Fruit fly (Drosophila melanogaster): ENCODE data around the gene CG3106.

Gene CG3106

DNA sequence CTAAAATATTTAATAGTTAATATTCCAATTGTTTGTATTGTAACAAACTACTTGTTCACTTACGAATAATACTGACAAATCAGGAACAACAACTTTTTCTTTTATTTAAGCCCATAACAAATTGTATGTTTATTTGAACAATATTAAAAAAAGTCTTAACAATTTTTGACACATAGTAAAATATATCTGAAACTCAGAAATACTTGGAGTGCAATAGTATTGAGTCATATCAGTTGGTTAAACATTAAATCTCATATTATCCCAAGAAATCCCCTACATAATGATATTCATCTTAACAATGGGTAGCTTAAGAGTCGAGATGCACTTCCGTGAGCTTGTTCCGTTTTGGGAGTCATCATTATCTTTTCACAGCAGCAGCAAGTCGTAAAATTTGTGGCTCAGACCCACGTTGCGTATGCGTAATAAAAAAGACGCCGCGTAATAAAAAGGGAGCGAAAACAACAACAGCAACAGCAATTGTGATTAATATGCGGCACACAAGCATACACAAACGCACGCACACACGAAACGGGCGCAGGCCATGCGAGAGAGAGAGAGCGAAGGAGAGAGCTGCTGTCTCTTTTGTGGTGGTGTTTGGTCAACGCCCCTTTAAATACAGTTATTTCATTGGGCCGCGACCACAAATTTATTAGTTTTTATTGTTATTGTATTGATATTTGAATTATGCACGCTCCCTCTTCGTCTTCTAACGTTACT is 29.8 kb upstream of the CG3106 start:
- TF ChIP-seq CG1832 (GFP tag; optimal IDR thresholded peaks at IDR 0.05): peak; percentile 82
- TF ChIP-seq maf-S (GFP tag; optimal IDR thresholded peaks at IDR 0.05): no peak
- no peak for TF ChIP-seq CG14860 (GFP tag; IDR thresholded peaks at IDR 0.05; ENCODE audit: partially characterized antibody)
- TF ChIP-seq CG9215 (GFP tag; IDR thresholded peaks at IDR 0.05): no peak
- no peak for TF ChIP-seq zfh2 (GFP tag; optimal IDR thresholded peaks at IDR 0.05)
- TF ChIP-seq luna (GFP tag; optimal IDR thresholded peaks at IDR 0.05): no peak
- TF ChIP-seq CoRest (tag; optimal IDR thresholded peaks at IDR 0.05): peak; percentile 28
- no peak for TF ChIP-seq Sin3A (optimal IDR thresholded peaks at IDR 0.05)
- TF ChIP-seq cg (GFP tag; optimal IDR thresholded peaks at IDR 0.05): peak; percentile 86
- no peak for TF ChIP-seq CG10654 (GFP tag; optimal IDR thresholded peaks at IDR 0.05)
- no peak for TF ChIP-seq Elba2 (GFP tag; optimal IDR thresholded peaks at IDR 0.05)
- peak; percentile 15 for TF ChIP-seq CG14710 (tag; optimal IDR thresholded peaks at IDR 0.05)
- TF ChIP-seq Awh (GFP tag; IDR thresholded peaks at IDR 0.05): 0 out of 2 replicates have a peak, but pooled peaks have one; percentile 14
- peak; percentile 22 for TF ChIP-seq CG10979 (tag; optimal IDR thresholded peaks at IDR 0.05)
- TF ChIP-seq HmgD (GFP tag; optimal IDR thresholded peaks at IDR 0.05): no peak
- peak; percentile 53; the same call in 1 of the 3 replicates for TF ChIP-seq Opbp (GFP tag; IDR thresholded peaks at IDR 0.05; ENCODE audit: partially characterized antibody)
- no peak for TF ChIP-seq ara (GFP tag; IDR thresholded peaks at IDR 0.05)
- no peak for TF ChIP-seq cas (GFP tag; IDR thresholded peaks at IDR 0.05)
- no peak for TF ChIP-seq Myb (GFP tag; optimal IDR thresholded peaks at IDR 0.05)
- no peak for TF ChIP-seq caup (GFP tag; optimal IDR thresholded peaks at IDR 0.05; ENCODE audit: severe bottlenecking)
- no peak for TF ChIP-seq pita (GFP tag; optimal IDR thresholded peaks at IDR 0.05)
- no peak for TF ChIP-seq CG4854 (GFP tag; optimal IDR thresholded peaks at IDR 0.05)
- TF ChIP-seq HLH54F (GFP tag; optimal IDR thresholded peaks at IDR 0.05): no peak
- TF ChIP-seq Scr (GFP tag; IDR thresholded peaks at IDR 0.05; ENCODE audit: partially characterized antibody): 0 out of 2 replicates have a peak, but pooled peaks have one; percentile 9
- no peak for TF ChIP-seq CG18619 (GFP tag; optimal IDR thresholded peaks at IDR 0.05)
- TF ChIP-seq Nf-YA (GFP tag; IDR thresholded peaks at IDR 0.05): 0 out of 2 replicates have a peak, but pooled peaks have one; percentile 16
- peak; percentile 6 for TF ChIP-seq Oli (tag; optimal IDR thresholded peaks at IDR 0.05)
- no peak for TF ChIP-seq CG14014 (GFP tag; IDR thresholded peaks at IDR 0.05)
- TF ChIP-seq CkIIα-i1 (GFP tag; IDR thresholded peaks at IDR 0.05): no peak
- no peak for TF ChIP-seq ase (GFP tag; IDR thresholded peaks at IDR 0.05)
- no peak for TF ChIP-seq CG6272 (GFP tag; IDR thresholded peaks at IDR 0.05)
- no peak for TF ChIP-seq sug (tag; optimal IDR thresholded peaks at IDR 0.05)
- TF ChIP-seq CG8924 (tag; optimal IDR thresholded peaks at IDR 0.05): peak; percentile 61
- no peak for TF ChIP-seq sim (GFP tag; IDR thresholded peaks at IDR 0.05)
- peak; percentile 52 for TF ChIP-seq Abd-B (GFP tag; optimal IDR thresholded peaks at IDR 0.05)
- peak; percentile 75 for TF ChIP-seq vvl (GFP tag; IDR thresholded peaks at IDR 0.05)
- peak; percentile 11 for TF ChIP-seq gsb-n (tag; optimal IDR thresholded peaks at IDR 0.05)
- TF ChIP-seq CG7372 (GFP tag; IDR thresholded peaks at IDR 0.05): peak; percentile 85
- TF ChIP-seq vnd (GFP tag; IDR thresholded peaks at IDR 0.05; ENCODE audit: partially characterized antibody): no peak
- peak; percentile 68; the same call in 1 of the 4 replicates for TF ChIP-seq chinmo (GFP tag; IDR thresholded peaks at IDR 0.05; ENCODE audit: partially characterized antibody)
- TF ChIP-seq Nf-YC (tag; optimal IDR thresholded peaks at IDR 0.05): peak; percentile 96
- TF ChIP-seq CG15073 (GFP tag; optimal IDR thresholded peaks at IDR 0.05): no peak
- TF ChIP-seq Hmx (GFP tag; optimal IDR thresholded peaks at IDR 0.05): no peak
- TF ChIP-seq CG12219 (GFP tag; optimal IDR thresholded peaks at IDR 0.05): no peak
- peak; percentile 73 for TF ChIP-seq cad (GFP tag; optimal IDR thresholded peaks at IDR 0.05)
- peak; percentile 78 for TF ChIP-seq Adf1 (GFP tag; IDR thresholded peaks at IDR 0.05)
- TF ChIP-seq fd3F (GFP tag; optimal IDR thresholded peaks at IDR 0.05): no peak
- TF ChIP-seq CG12391 (tag; optimal IDR thresholded peaks at IDR 0.05): peak; percentile 6
- TF ChIP-seq CG17186 (GFP tag; optimal IDR thresholded peaks at IDR 0.05): no peak
- peak; percentile 43; the same call in 1 of the 3 replicates for TF ChIP-seq CG2199 (GFP tag; IDR thresholded peaks at IDR 0.05)
